Fruit fly (Drosophila melanogaster): ENCODE data around the gene Lsd-2.

Gene Lsd-2

DNA sequence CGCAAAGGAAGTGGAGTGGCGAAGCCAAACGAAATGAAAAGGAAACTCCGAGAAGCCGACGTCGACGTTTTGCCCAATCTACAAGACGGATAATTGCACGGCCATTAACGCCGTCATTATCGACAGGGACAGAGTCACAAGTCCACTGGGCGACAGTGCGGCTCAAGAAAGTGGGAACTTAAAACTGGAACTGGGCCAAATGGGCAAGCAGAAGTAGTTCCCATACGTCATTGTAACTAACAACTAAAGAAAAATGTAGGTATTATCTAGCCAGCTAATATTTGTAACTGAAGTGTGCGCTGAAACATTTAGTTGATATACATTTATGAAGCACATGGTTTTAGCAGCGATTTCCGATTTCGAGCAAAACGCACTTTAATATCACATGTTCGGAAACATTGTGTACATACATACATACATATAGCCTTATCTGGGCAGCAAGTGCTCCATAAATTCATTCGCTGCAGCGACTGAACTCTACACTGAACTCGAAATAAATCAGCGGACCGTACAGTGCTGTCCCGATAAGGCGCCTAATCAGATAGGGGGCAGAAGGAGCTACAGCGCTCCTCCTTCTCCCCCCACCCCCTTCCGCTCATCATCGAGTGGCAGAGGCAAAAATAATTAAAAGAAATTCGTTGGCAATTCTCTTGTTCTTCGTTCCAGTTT, 5.1 kb downstream of the Lsd-2 start:
- TF ChIP-seq CG12104 (GFP tag; optimal IDR thresholded peaks at IDR 0.05) (no peak), tll (GFP tag; optimal IDR thresholded peaks at IDR 0.05) (no peak), Asciz (GFP tag; optimal IDR thresholded peaks at IDR 0.05) (no peak), Lhr (GFP tag; optimal IDR thresholded peaks at IDR 0.05) (no peak), HHEX (GFP tag; optimal IDR thresholded peaks at IDR 0.05) (no peak), caup (GFP tag; optimal IDR thresholded peaks at IDR 0.05; ENCODE audit: severe bottlenecking) (no peak), nom (GFP tag; optimal IDR thresholded peaks at IDR 0.05) (peak; percentile 88), CTCF (GFP tag; optimal IDR thresholded peaks at IDR 0.05) (no peak), mirr (GFP tag; optimal IDR thresholded peaks at IDR 0.05) (peak; percentile 43), D19A (tag; optimal IDR thresholded peaks at IDR 0.05) (no peak), al (GFP tag; IDR thresholded peaks at IDR 0.05) (peak; percentile 4; the same call in 1 of the 2 replicates), CG10543 (GFP tag; optimal IDR thresholded peaks at IDR 0.05) (peak; percentile 18), crp (GFP tag; optimal IDR thresholded peaks at IDR 0.05) (no peak), seq (GFP tag; IDR thresholded peaks at IDR 0.05) (no peak), hkb (optimal IDR thresholded peaks at IDR 0.05) (no peak), hkb (GFP tag; IDR thresholded peaks at IDR 0.05) (no peak), Ssrp (tag; optimal IDR thresholded peaks at IDR 0.05) (no peak), CG17829 (tag; optimal IDR thresholded peaks at IDR 0.05) (no peak), Fer1 (GFP tag; optimal IDR thresholded peaks at IDR 0.05) (no peak), pzg (GFP tag; optimal IDR thresholded peaks at IDR 0.05) (no peak), CG1233 (GFP tag; optimal IDR thresholded peaks at IDR 0.05) (no peak), CG6654 (GFP tag; optimal IDR thresholded peaks at IDR 0.05) (no peak), Med (GFP tag) (peak; percentile 2), pho (GFP tag; optimal IDR thresholded peaks at IDR 0.05) (no peak), CG11093 (GFP tag; IDR thresholded peaks at IDR 0.05) (no peak), Rfx (GFP tag; IDR thresholded peaks at IDR 0.05) (peak; percentile 28; the same call in 1 of the 2 replicates), cwo (GFP tag; optimal IDR thresholded peaks at IDR 0.05) (peak; percentile 45), CG1647 (GFP tag; optimal IDR thresholded peaks at IDR 0.05) (no peak), CG5245 (GFP tag; optimal IDR thresholded peaks at IDR 0.05) (no peak), CG11696 (GFP tag; IDR thresholded peaks at IDR 0.05) (peak; percentile 34; the same call in 1 of the 2 replicates), CG34376 (GFP tag; optimal IDR thresholded peaks at IDR 0.05) (peak; percentile 31), HLH54F (GFP tag; optimal IDR thresholded peaks at IDR 0.05) (no peak), ase (GFP tag; IDR thresholded peaks at IDR 0.05) (no peak), CG2875 (GFP tag; optimal IDR thresholded peaks at IDR 0.05) (no peak), ara (GFP tag; IDR thresholded peaks at IDR 0.05) (no peak), pfk (GFP tag; optimal IDR thresholded peaks at IDR 0.05) (no peak), Hmr (GFP tag; optimal IDR thresholded peaks at IDR 0.05) (peak; percentile 3), Dip2 (GFP tag; IDR thresholded peaks at IDR 0.05) (no peak), HmgZ (tag; optimal IDR thresholded peaks at IDR 0.05) (no peak), Hr3 (GFP tag; optimal IDR thresholded peaks at IDR 0.05) (no peak), CG1792 (GFP tag; optimal IDR thresholded peaks at IDR 0.05) (no peak), CG11504 (tag; optimal IDR thresholded peaks at IDR 0.05) (no peak), CG11723 (GFP tag; optimal IDR thresholded peaks at IDR 0.05) (no peak), CG15073 (GFP tag; optimal IDR thresholded peaks at IDR 0.05) (peak; percentile 58), wdn (GFP tag; IDR thresholded peaks at IDR 0.05) (no peak), CG15696 (tag; optimal IDR thresholded peaks at IDR 0.05) (no peak), CG12391 (tag; optimal IDR thresholded peaks at IDR 0.05) (no peak), CG15479 (GFP tag; optimal IDR thresholded peaks at IDR 0.05) (no peak), Max (GFP tag; optimal IDR thresholded peaks at IDR 0.05) (no peak), twi (tag; optimal IDR thresholded peaks at IDR 0.05) (no peak)
